Fruit fly (Drosophila melanogaster) whole organism, embryonic: Measurements from ENCODE around the gene CG42324.
A peak's percentile ranks its signal among the peaks of the same experiment; 100 is the strongest.

ENCODE experiments used
- ATbp ChIP-seq: fragments of 200-800 bp; sonication (Bioruptor generic); optimal IDR thresholded peaks from 2 replicates; lab custom pipeline; 2017; ENCODE audit warnings: missing biosample characterization, mild to moderate bottlenecking, missing genetic modification characterization, missing genetic modification reagents
- Aef1 ChIP-seq: fragments of 200-800 bp; sonication (Bioruptor generic); IDR thresholded peaks from 3 replicates; pipeline ENCODE4 v1.3.6; 2022; ENCODE audit warnings: missing biosample characterization, missing genetic modification characterization
- CG10147 ChIP-seq: fragments of 200-800 bp; sonication (Bioruptor generic); optimal IDR thresholded peaks from 2 replicates; lab custom pipeline; 2019; ENCODE audit warnings: missing biosample characterization, mild to moderate bottlenecking, missing genetic modification characterization, moderate library complexity
- CG11504 ChIP-seq: fragments of 200-800 bp; sonication (Bioruptor generic); optimal IDR thresholded peaks from 3 replicates; lab custom pipeline; 2019; ENCODE audit warnings: missing biosample characterization, mild to moderate bottlenecking, missing genetic modification characterization, moderate library complexity
- CG11560 ChIP-seq: fragments of 200-800 bp; sonication (Bioruptor generic); IDR thresholded peaks from 3 replicates; pipeline ENCODE4 v1.3.6; 2022; ENCODE audit warnings: missing biosample characterization, missing genetic modification characterization
- CG12155 ChIP-seq: fragments of 200-800 bp; sonication (Bioruptor generic); optimal IDR thresholded peaks from 3 replicates; lab custom pipeline; 2016; ENCODE audit warnings: missing biosample characterization, missing genetic modification characterization
- CG14965 ChIP-seq: fragments of 200-800 bp; sonication (Bioruptor generic); optimal IDR thresholded peaks from 2 replicates; lab custom pipeline; 2016; ENCODE audit warnings: missing biosample characterization, missing genetic modification characterization, borderline replicate concordance
- CG1603 ChIP-seq: fragments of 200-800 bp; sonication (Bioruptor generic); optimal IDR thresholded peaks from 2 replicates; lab custom pipeline; 2019; ENCODE audit warnings: missing biosample characterization, mild to moderate bottlenecking, missing genetic modification characterization, moderate library complexity
- CG16815 ChIP-seq: fragments of 200-800 bp; sonication (Bioruptor generic); optimal IDR thresholded peaks from 3 replicates; lab custom pipeline; 2017; ENCODE audit warnings: missing biosample characterization, mild to moderate bottlenecking, missing genetic modification characterization
- CG16863 ChIP-seq: fragments of 200-800 bp; sonication (Bioruptor generic); optimal IDR thresholded peaks from 3 replicates; lab custom pipeline; 2016; ENCODE audit warnings: missing biosample characterization, missing genetic modification characterization
- CG17612 ChIP-seq: fragments of 200-800 bp; sonication (Bioruptor generic); IDR thresholded peaks from 2 replicates; pipeline ENCODE4 v1.3.6; 2022; ENCODE audit warnings: missing biosample characterization, missing genetic modification characterization
- CG1792 ChIP-seq: fragments of 200-800 bp; sonication (Bioruptor generic); optimal IDR thresholded peaks from 2 replicates; lab custom pipeline; 2016; ENCODE audit warnings: missing biosample characterization, missing genetic modification characterization
- CG18262 ChIP-seq: fragments of 200-800 bp; optimal IDR thresholded peaks from 3 replicates; lab custom pipeline; 2019; ENCODE audit warnings: missing biosample characterization, mild to moderate bottlenecking, missing genetic modification characterization, moderate library complexity
- CG31388 ChIP-seq: fragments of 200-800 bp; sonication (Bioruptor generic); optimal IDR thresholded peaks from 2 replicates; lab custom pipeline; 2016; ENCODE audit warnings: missing biosample characterization, missing genetic modification characterization
- CG32772 ChIP-seq: fragments of 200-800 bp; sonication (Bioruptor generic); IDR thresholded peaks from 2 replicates; pipeline ENCODE4 v1.3.6; 2022; ENCODE audit warnings: missing biosample characterization, missing genetic modification characterization
- CG34224 ChIP-seq: fragments of 200-800 bp; sonication (Bioruptor generic); IDR thresholded peaks from 3 replicates; pipeline ENCODE4 v1.3.6; 2022; ENCODE audit warnings: missing biosample characterization, missing genetic modification characterization; ENCODE audit not compliant: partially characterized antibody
- CG8944 ChIP-seq: fragments of 200-800 bp; sonication (Bioruptor generic); optimal IDR thresholded peaks from 3 replicates; lab custom pipeline; 2016; ENCODE audit warnings: missing biosample characterization, missing genetic modification characterization
- CG9797 ChIP-seq: fragments of 200-800 bp; sonication (Bioruptor generic); optimal IDR thresholded peaks from 3 replicates; lab custom pipeline; 2018; ENCODE audit warnings: missing biosample characterization, mild to moderate bottlenecking, missing genetic modification characterization
- CTCF ChIP-seq: fragments of 200-800 bp; sonication (Bioruptor generic); optimal IDR thresholded peaks from 2 replicates; lab custom pipeline; 2017; ENCODE audit warnings: missing biosample characterization, mild to moderate bottlenecking, missing genetic modification characterization, moderate library complexity
- D ChIP-seq, 2 experiments: fragments of 200-800 bp in 1 of 2; fragments of >200 bp in 1 of 2; sonication (Bioruptor generic) in 1 of 2; optimal IDR thresholded peaks; 2 replicates in 1 of 2; 3 replicates in 1 of 2; lab custom pipeline; 2017; ENCODE audit warnings: mild to moderate bottlenecking in 1 of 2, missing biosample characterization in 1 of 2, missing genetic modification characterization in 1 of 2, missing genetic modification reagents in 1 of 2
- E2f1 ChIP-seq: fragments of 200-800 bp; sonication (Bioruptor generic); IDR thresholded peaks from 2 replicates; pipeline ENCODE4 v1.3.6; 2022; ENCODE audit warnings: missing biosample characterization, missing genetic modification characterization
- GATAe ChIP-seq: fragments of 200-800 bp; sonication (Bioruptor generic); conservative IDR thresholded peaks from 2 replicates; pipeline ENCODE4 v1.3.6; 2022; ENCODE audit warnings: missing biosample characterization, missing genetic modification characterization
- H2.0 ChIP-seq: fragments of 200-800 bp; sonication (Bioruptor generic); IDR thresholded peaks from 2 replicates; pipeline ENCODE4 v1.3.6; 2022; ENCODE audit warnings: missing biosample characterization, missing genetic modification characterization
- HHEX ChIP-seq: fragments of 200-800 bp; sonication (Bioruptor generic); optimal IDR thresholded peaks from 3 replicates; lab custom pipeline; 2017; ENCODE audit warnings: missing biosample characterization, mild to moderate bottlenecking, missing genetic modification characterization, missing genetic modification reagents
- Hand ChIP-seq: fragments of 200-800 bp; sonication (Bioruptor generic); optimal IDR thresholded peaks from 2 replicates; lab custom pipeline; 2017; ENCODE audit warnings: mild to moderate bottlenecking, missing biosample characterization, missing genetic modification reagents, missing genetic modification characterization
- Hmx ChIP-seq: fragments of 200-800 bp; sonication (Bioruptor generic); optimal IDR thresholded peaks from 2 replicates; lab custom pipeline; 2016; ENCODE audit warnings: missing biosample characterization, missing genetic modification characterization
- Lim3 ChIP-seq: fragments of 200-800 bp; sonication (Bioruptor generic); IDR thresholded peaks from 2 replicates; pipeline ENCODE4 v1.3.6; 2022; ENCODE audit warnings: missing biosample characterization, missing genetic modification characterization
- MBD-R2 ChIP-seq: fragments of 200-800 bp; sonication (Bioruptor generic); IDR thresholded peaks from 2 replicates; pipeline ENCODE4 v1.3.6; 2022; ENCODE audit warnings: missing biosample characterization, missing genetic modification characterization
- Nf-YB ChIP-seq: fragments of 200-800 bp; sonication (Bioruptor generic); optimal IDR thresholded peaks from 3 replicates; lab custom pipeline; 2019; ENCODE audit warnings: missing biosample characterization, mild to moderate bottlenecking, missing genetic modification characterization, moderate library complexity
- Nf-YC ChIP-seq: fragments of 200-800 bp; optimal IDR thresholded peaks from 3 replicates; lab custom pipeline; 2019; ENCODE audit warnings: missing biosample characterization, mild to moderate bottlenecking, missing genetic modification characterization, moderate library complexity
- PHDP ChIP-seq: fragments of 200-800 bp; sonication (Bioruptor generic); optimal IDR thresholded peaks from 3 replicates; lab custom pipeline; 2018; ENCODE audit warnings: missing biosample characterization, mild to moderate bottlenecking, missing genetic modification characterization, moderate library complexity
- Stat92E ChIP-seq, 3 experiments: fragments of >200 bp in 2 of 3; fragments of 200-800 bp in 1 of 3; sonication (Bioruptor generic) in 1 of 3; optimal IDR thresholded peaks; 2 replicates each; lab custom pipeline; 2017 to 2019; ENCODE audit warnings: missing biosample characterization in 3 of 3, missing genetic modification characterization in 3 of 3, mild to moderate bottlenecking in 1 of 3, moderate library complexity in 1 of 3
- Taf1 ChIP-seq: fragments of 200-800 bp; sonication (Bioruptor generic); IDR thresholded peaks from 2 replicates; pipeline ENCODE4 v1.3.6; 2022; ENCODE audit warnings: missing biosample characterization, missing genetic modification characterization
- ap ChIP-seq: fragments of 200-800 bp; sonication (Bioruptor generic); IDR thresholded peaks from 2 replicates; pipeline ENCODE4 v1.3.6; 2022; ENCODE audit warnings: missing biosample characterization, missing genetic modification characterization
- bab2 ChIP-seq: fragments of 200-800 bp; sonication (Bioruptor generic); optimal IDR thresholded peaks from 2 replicates; lab custom pipeline; 2016; ENCODE audit warnings: missing biosample characterization, missing genetic modification characterization
- bigmax ChIP-seq: fragments of 200-800 bp; sonication (Bioruptor generic); optimal IDR thresholded peaks from 2 replicates; lab custom pipeline; 2018; ENCODE audit warnings: missing biosample characterization, mild to moderate bottlenecking, missing genetic modification characterization
- btn ChIP-seq: fragments of 200-800 bp; sonication (Bioruptor generic); optimal IDR thresholded peaks from 2 replicates; lab custom pipeline; 2016; ENCODE audit warnings: missing biosample characterization, missing genetic modification characterization
- dmrt99B ChIP-seq: fragments of 200-800 bp; sonication (Bioruptor generic); optimal IDR thresholded peaks from 2 replicates; lab custom pipeline; 2018; ENCODE audit warnings: missing biosample characterization, mild to moderate bottlenecking, missing genetic modification characterization, moderate library complexity
- dysf ChIP-seq: fragments of 200-800 bp; sonication (Bioruptor generic); IDR thresholded peaks from 3 replicates; pipeline ENCODE4 v1.3.6; 2022; ENCODE audit warnings: missing biosample characterization, missing genetic modification characterization
- grau ChIP-seq: fragments of 200-800 bp; optimal IDR thresholded peaks from 3 replicates; lab custom pipeline; 2019; ENCODE audit warnings: missing biosample characterization, mild to moderate bottlenecking, missing genetic modification characterization, moderate library complexity
- hbn ChIP-seq: fragments of 200-800 bp; sonication (Bioruptor generic); IDR thresholded peaks from 2 replicates; pipeline ENCODE4 v1.3.6; 2022; ENCODE audit warnings: missing biosample characterization, missing genetic modification characterization; ENCODE audit not compliant: partially characterized antibody
- kah ChIP-seq: fragments of 200-800 bp; sonication (Bioruptor generic); optimal IDR thresholded peaks from 2 replicates; lab custom pipeline; 2018; ENCODE audit warnings: missing biosample characterization, mild to moderate bottlenecking, missing genetic modification characterization
- ken ChIP-seq: fragments of 200-800 bp; sonication (Bioruptor generic); IDR thresholded peaks from 3 replicates; pipeline ENCODE4 v1.3.6; 2022; ENCODE audit warnings: missing biosample characterization, missing genetic modification characterization
- lov ChIP-seq, 2 experiments: fragments of 200-800 bp in 1 of 2; fragments of >200 bp in 1 of 2; sonication (Bioruptor generic) in 1 of 2; IDR thresholded peaks in 1 of 2; optimal IDR thresholded peaks in 1 of 2; 2 replicates in 1 of 2; 3 replicates in 1 of 2; pipeline versions ENCODE4 v1.3.6 to Lab custom; 2017 to 2022; ENCODE audit warnings: missing biosample characterization in 1 of 2, missing genetic modification characterization in 1 of 2
- luna ChIP-seq: fragments of 200-800 bp; sonication (Bioruptor generic); optimal IDR thresholded peaks from 2 replicates; lab custom pipeline; 2016; ENCODE audit warnings: missing biosample characterization, missing genetic modification characterization
- scrt ChIP-seq: fragments of 200-800 bp; sonication (Bioruptor generic); optimal IDR thresholded peaks from 2 replicates; lab custom pipeline; 2018; ENCODE audit warnings: missing biosample characterization, mild to moderate bottlenecking, missing genetic modification characterization, moderate library complexity
- sim ChIP-seq: fragments of 200-800 bp; sonication (Bioruptor generic); IDR thresholded peaks from 2 replicates; pipeline ENCODE4 v1.3.6; 2022; ENCODE audit warnings: missing biosample characterization, missing genetic modification characterization
- sima ChIP-seq: fragments of 200-800 bp; sonication (Bioruptor generic); optimal IDR thresholded peaks from 2 replicates; lab custom pipeline; 2016; ENCODE audit warnings: missing biosample characterization, missing genetic modification characterization
- so ChIP-seq: fragments of 200-800 bp; sonication (Bioruptor generic); IDR thresholded peaks from 3 replicates; pipeline ENCODE4 v1.3.6; 2022; ENCODE audit warnings: missing biosample characterization, missing genetic modification characterization
- sr ChIP-seq: fragments of 200-800 bp; sonication (Bioruptor generic); IDR thresholded peaks from 3 replicates; pipeline ENCODE4 v1.3.6; 2022; ENCODE audit warnings: missing biosample characterization, missing genetic modification characterization
- sug ChIP-seq: fragments of 200-800 bp; optimal IDR thresholded peaks from 2 replicates; lab custom pipeline; 2019; ENCODE audit warnings: missing biosample characterization, mild to moderate bottlenecking, missing genetic modification characterization, moderate library complexity

CG42324 gene

DNA sequence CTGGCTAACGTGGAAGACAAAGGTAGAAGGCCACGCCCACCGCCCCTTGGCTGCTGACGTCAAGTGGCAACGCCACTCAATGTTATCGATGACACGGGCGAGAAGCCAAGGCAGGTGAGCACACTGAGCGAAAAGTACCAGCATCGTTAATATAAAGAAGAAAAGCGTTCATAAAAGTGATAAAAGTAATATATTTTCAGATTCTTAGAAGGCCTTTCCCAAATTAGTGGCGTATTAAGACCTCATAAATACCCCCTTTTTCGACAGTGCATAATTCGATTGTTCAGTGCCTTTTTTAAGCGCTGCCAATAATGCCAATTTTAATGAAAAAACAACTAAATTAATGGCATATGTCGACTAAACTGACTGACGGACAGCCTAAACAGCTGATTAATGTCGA, 22.6 kb upstream of the CG42324 start (continued):
- TF ChIP-seq Nf-YB (GFP tag; lab: Kevin White, UChicago) (no peak), CTCF (GFP tag; lab: Kevin White, UChicago) (no peak), kah (no peak), lov (optimal IDR thresholded peaks at IDR 0.05; lab: Kevin White, UChicago) (no peak), lov (GFP tag; IDR thresholded peaks at IDR 0.05; lab: Robert Waterston, UW) (no peak), Hand (GFP tag; lab: Kevin White, UChicago) (no peak), Stat92E (GFP tag; optimal IDR thresholded peaks at IDR 0.05; lab: Kevin White, UChicago) (no peak), sima (GFP tag; lab: Kevin White, UChicago) (no peak), sug (no peak), CG8944 (GFP tag; lab: Kevin White, UChicago) (peak; percentile 3), E2f1 (GFP tag; lab: Robert Waterston, UW) (no peak), luna (no peak), CG18262 (tag; lab: Kevin White, UChicago) (no peak), bigmax (GFP tag; lab: Kevin White, UChicago) (no peak), CG9797 (GFP tag; lab: Kevin White, UChicago) (no peak), ken (GFP tag; lab: Robert Waterston, UW) (peak; percentile 46; the same call in 1 of the 3 replicates), ap (GFP tag; lab: Robert Waterston, UW) (peak; percentile 55; the same call in 1 of the 2 replicates), so (GFP tag; lab: Robert Waterston, UW) (0 out of 3 replicates have a peak, but pooled peaks have one; percentile 31), GATAe (GFP tag; lab: Robert Waterston, UW) (no peak), CG11560 (tag; lab: Robert Waterston, UW) (no peak; the same call in 2 of the 3 replicates), CG10147 (GFP tag; lab: Kevin White, UChicago) (no peak), D (optimal IDR thresholded peaks at IDR 0.05; lab: Kevin White, UChicago) (no peak), D (GFP tag; optimal IDR thresholded peaks at IDR 0.05; lab: Kevin White, UChicago) (no peak), Aef1 (no peak), scrt (GFP tag; lab: Kevin White, UChicago) (no peak), Hmx (GFP tag; lab: Kevin White, UChicago) (no peak), CG32772 (GFP tag; lab: Robert Waterston, UW) (no peak), btn (no peak), H2.0 (GFP tag; lab: Robert Waterston, UW) (no peak), CG1792 (GFP tag; lab: Kevin White, UChicago) (no peak), dysf (no peak), CG16863 (peak; percentile 2), PHDP (tag; lab: Kevin White, UChicago) (peak; percentile 48), CG31388 (GFP tag; lab: Kevin White, UChicago) (no peak), sr (GFP tag; lab: Robert Waterston, UW) (no peak), grau (peak; percentile 46), hbn (GFP tag; lab: Robert Waterston, UW) (no peak), ATbp (GFP tag; lab: Kevin White, UChicago) (no peak), CG12155 (peak; percentile 43), Taf1 (no peak), HHEX (GFP tag; lab: Kevin White, UChicago) (no peak), CG17612 (GFP tag; lab: Robert Waterston, UW) (no peak), Nf-YC (tag; lab: Kevin White, UChicago) (no peak), bab2 (GFP tag; lab: Kevin White, UChicago) (no peak), CG1603 (tag; lab: Kevin White, UChicago) (no peak), CG16815 (GFP tag; lab: Kevin White, UChicago) (peak; percentile 27), CG34224 (GFP tag; lab: Robert Waterston, UW) (no peak), CG14965 (GFP tag; lab: Kevin White, UChicago) (no peak), CG11504 (no peak), MBD-R2 (GFP tag; lab: Robert Waterston, UW) (no peak), Lim3 (0 out of 2 replicates have a peak, but pooled peaks have one; percentile 11), sim (GFP tag; lab: Robert Waterston, UW) (no peak), dmrt99B (tag; lab: Kevin White, UChicago) (no peak)
